Worm (Caenorhabditis elegans) whole organism, L2 larva: Measurements from ENCODE around the gene atic-1.
"Not testable (repeated sequence)": the region's sequence is repeated elsewhere in the genome, so short reads cannot be mapped to it uniquely, and the experiment has no call there.

Experiments
- R02D3.7 ChIP-seq: fragments of 150-350 bp; optimal IDR thresholded peaks from 2 replicates; lab custom pipeline; 2014; ENCODE audit warnings: missing biosample characterization, missing genetic modification characterization
- ama-1 ChIP-seq: fragments of 150-350 bp; optimal IDR thresholded peaks from 2 replicates; lab custom pipeline; 2018; ENCODE audit warnings: inconsistent platforms
- blmp-1 ChIP-seq: sonication (generic microtip); optimal IDR thresholded peaks from 2 replicates; lab custom pipeline; 2017; ENCODE audit warnings: missing genetic modification characterization, mild to moderate bottlenecking, missing compliant biosample characterization, antibody characterized with exemption, moderate library complexity; ENCODE audit not compliant: insufficient read depth
- crh-2 ChIP-seq: sonication (generic microtip); optimal IDR thresholded peaks from 2 replicates; lab custom pipeline; 2017; ENCODE audit warnings: missing biosample characterization, missing genetic modification characterization
- dmd-4 ChIP-seq: sonication (generic microtip); optimal IDR thresholded peaks from 2 replicates; lab custom pipeline; 2017; ENCODE audit warnings: missing biosample characterization, missing genetic modification characterization
- lin-39 ChIP-seq: fragments of 150-350 bp; optimal IDR thresholded peaks from 2 replicates; lab custom pipeline; 2014; ENCODE audit warnings: missing biosample characterization, missing genetic modification reagents, missing genetic modification characterization
- nhr-11 ChIP-seq: fragments of 150-350 bp; optimal IDR thresholded peaks from 2 replicates; lab custom pipeline; 2014; ENCODE audit warnings: missing biosample characterization, missing genetic modification characterization
- nhr-12 ChIP-seq: fragments of 150-350 bp; optimal IDR thresholded peaks from 2 replicates; lab custom pipeline; 2014; ENCODE audit warnings: missing biosample characterization, missing genetic modification characterization
- nhr-237 ChIP-seq: fragments of 150-350 bp; optimal IDR thresholded peaks from 2 replicates; lab custom pipeline; 2014; ENCODE audit warnings: missing biosample characterization, missing genetic modification characterization
- nhr-25 ChIP-seq: fragments of 150-350 bp; sonication (generic microtip); optimal IDR thresholded peaks from 3 replicates; lab custom pipeline; 2014; ENCODE audit warnings: missing biosample characterization, missing genetic modification characterization
- nhr-6 ChIP-seq: fragments of 150-350 bp; optimal IDR thresholded peaks from 2 replicates; lab custom pipeline; 2014; ENCODE audit warnings: missing biosample characterization, missing genetic modification characterization
- skn-1 ChIP-seq: sonication (generic microtip); optimal IDR thresholded peaks from 2 replicates; lab custom pipeline; 2017; ENCODE audit warnings: missing biosample characterization, missing genetic modification characterization
- unc-39 ChIP-seq: fragments of 150-350 bp; optimal IDR thresholded peaks from 2 replicates; lab custom pipeline; 2014; ENCODE audit warnings: missing biosample characterization, missing genetic modification characterization
- ztf-11 ChIP-seq: sonication (generic microtip); optimal IDR thresholded peaks from 2 replicates; lab custom pipeline; 2017; ENCODE audit warnings: missing biosample characterization, missing genetic modification characterization

- TF ChIP-seq nhr-11; nhr-12 (tag; lab: Kevin White, UChicago); unc-39 (tag; lab: Kevin White, UChicago); nhr-237 (tag; lab: Kevin White, UChicago); lin-39 (tag; lab: Kevin White, UChicago); skn-1 (tag; lab: Kevin White, UChicago); crh-2 (tag; lab: Kevin White, UChicago); ztf-11; blmp-1 (tag; lab: Kevin White, UChicago); ama-1; R02D3.7 (tag; lab: Kevin White, UChicago); dmd-4; nhr-25 (tag; lab: Kevin White, UChicago); nhr-6: not testable (repeated sequence)
Observed at ce11 chrIV:7948290-7948689, 66.5 kb downstream of the atic-1 start, which contains the start of gene mcm-3AP.
